Fruit fly (Drosophila melanogaster): ENCODE measurements around the gene CG32109.

- no peak for TF ChIP-seq psq (optimal IDR thresholded peaks at IDR 0.05)
- TF ChIP-seq CG8478 (optimal IDR thresholded peaks at IDR 0.05) = no peak
- no peak for TF ChIP-seq usp (GFP tag; optimal IDR thresholded peaks at IDR 0.05)
- TF ChIP-seq pan (optimal IDR thresholded peaks at IDR 0.05) = no peak
- no peak for TF ChIP-seq EcR (GFP tag; optimal IDR thresholded peaks at IDR 0.05)
Measured at dm6 chr3L:12790783-12791678, 45.9 kb downstream of the CG32109 start.
